Worm (Caenorhabditis elegans) whole organism, young adult: ENCODE results near the gene pik-1.

Source experiments
- B0035.1 ChIP-seq: sonication (generic microtip); optimal IDR thresholded peaks from 2 replicates; lab custom pipeline; 2016; ENCODE audit warnings: missing genetic modification characterization, mild to moderate bottlenecking, missing compliant biosample characterization, missing genotype, missing genetic modification reagents
- B0336.3 ChIP-seq: fragments of 200-800 bp; sonication (Bioruptor generic); IDR thresholded peaks from 2 replicates; pipeline ENCODE4 v1.3.6; 2022; ENCODE audit warnings: missing genetic modification characterization, missing compliant biosample characterization
- C06A6.2 ChIP-seq: fragments of 200-800 bp; sonication (Bioruptor generic); conservative IDR thresholded peaks from 2 replicates; pipeline ENCODE4 v1.3.6; 2022; ENCODE audit warnings: missing genetic modification characterization, missing compliant biosample characterization
- D2030.7 ChIP-seq: fragments of 200-800 bp; sonication (Bioruptor generic); IDR thresholded peaks from 2 replicates; pipeline ENCODE4 v1.3.6; 2022; ENCODE audit warnings: missing genetic modification reagents, missing genetic modification characterization, missing compliant biosample characterization
- F23B12.7 ChIP-seq: sonication (generic microtip); optimal IDR thresholded peaks from 2 replicates; lab custom pipeline; 2017; ENCODE audit warnings: missing genetic modification characterization, mild to moderate bottlenecking, missing compliant biosample characterization, antibody characterized with exemption, moderate library complexity; ENCODE audit not compliant: insufficient read depth
- F33H1.4 ChIP-seq: fragments of 200-800 bp; sonication (Bioruptor generic); IDR thresholded peaks from 2 replicates; pipeline ENCODE4 v1.3.6; 2022; ENCODE audit warnings: missing genetic modification reagents, missing genetic modification characterization, missing compliant biosample characterization
- F49E8.2 ChIP-seq: sonication (generic microtip); optimal IDR thresholded peaks from 3 replicates; lab custom pipeline; 2017; ENCODE audit warnings: missing genetic modification characterization, mild to moderate bottlenecking, missing compliant biosample characterization, antibody characterized with exemption, moderate library complexity; ENCODE audit not compliant: insufficient read depth
- F55B11.4 ChIP-seq: sonication (generic microtip); optimal IDR thresholded peaks from 2 replicates; lab custom pipeline; 2016; ENCODE audit warnings: missing compliant biosample characterization, missing genetic modification characterization, borderline replicate concordance; ENCODE audit not compliant: insufficient read depth
- F57C9.4 ChIP-seq: sonication (generic microtip); optimal IDR thresholded peaks from 2 replicates; lab custom pipeline; 2017; ENCODE audit warnings: mild to moderate bottlenecking, missing genetic modification characterization, missing compliant biosample characterization
- K11D2.4 ChIP-seq: fragments of 200-800 bp; sonication (Bioruptor generic); IDR thresholded peaks from 2 replicates; pipeline ENCODE4 v1.3.6; 2022; ENCODE audit warnings: missing genetic modification reagents, missing genetic modification characterization, missing compliant biosample characterization
- Y67H2A.10 ChIP-seq: fragments of 200-800 bp; sonication (Bioruptor generic); conservative IDR thresholded peaks from 2 replicates; pipeline ENCODE4 v1.3.6; 2022; ENCODE audit warnings: missing genetic modification reagents, missing genetic modification characterization, missing compliant biosample characterization
- Y95B8A.8 ChIP-seq: fragments of 200-800 bp; sonication (Bioruptor generic); IDR thresholded peaks from 2 replicates; pipeline ENCODE4 v1.3.6; 2022; ENCODE audit warnings: missing genetic modification reagents, missing genetic modification characterization, missing compliant biosample characterization
- aptf-2 ChIP-seq: fragments of 200-800 bp; sonication (Bioruptor generic); conservative IDR thresholded peaks from 2 replicates; pipeline ENCODE4 v1.3.6; 2022; ENCODE audit warnings: missing genetic modification reagents, missing genetic modification characterization, missing compliant biosample characterization
- aptf-3 ChIP-seq: fragments of 200-800 bp; sonication (Bioruptor generic); IDR thresholded peaks from 2 replicates; pipeline ENCODE4 v1.3.6; 2022; ENCODE audit warnings: missing genetic modification characterization, missing compliant biosample characterization
- atf-7 ChIP-seq: sonication (generic microtip); optimal IDR thresholded peaks from 2 replicates; lab custom pipeline; 2017; ENCODE audit warnings: mild to moderate bottlenecking, missing genetic modification characterization, missing compliant biosample characterization
- athp-1 ChIP-seq: sonication (generic microtip); optimal IDR thresholded peaks from 2 replicates; lab custom pipeline; 2017; ENCODE audit warnings: mild to moderate bottlenecking, missing genetic modification characterization, missing compliant biosample characterization
- attf-3 ChIP-seq: fragments of 200-800 bp; sonication (Bioruptor generic); conservative IDR thresholded peaks from 2 replicates; pipeline ENCODE4 v1.3.6; 2022; ENCODE audit warnings: missing genetic modification reagents, missing genetic modification characterization, missing compliant biosample characterization
- attf-5 ChIP-seq: fragments of 200-800 bp; sonication (Bioruptor generic); optimal IDR thresholded peaks from 2 replicates; lab custom pipeline; 2018; ENCODE audit warnings: mild to moderate bottlenecking, missing genetic modification characterization, missing compliant biosample characterization
- attf-6 ChIP-seq: fragments of 200-800 bp; sonication (Bioruptor generic); IDR thresholded peaks from 2 replicates; pipeline ENCODE4 v1.3.6; 2022; ENCODE audit warnings: missing genetic modification reagents, missing genetic modification characterization, missing compliant biosample characterization
- ccch-3 ChIP-seq: fragments of 200-800 bp; sonication (Bioruptor generic); optimal IDR thresholded peaks from 2 replicates; lab custom pipeline; 2018; ENCODE audit warnings: mild to moderate bottlenecking, missing genetic modification characterization, missing compliant biosample characterization
- ceh-27 ChIP-seq: fragments of 200-800 bp; sonication (Bioruptor generic); optimal IDR thresholded peaks from 2 replicates; lab custom pipeline; 2018; ENCODE audit warnings: mild to moderate bottlenecking, missing genetic modification characterization, moderate library complexity, missing compliant biosample characterization
- dox-1 ChIP-seq: fragments of 200-800 bp; sonication (Bioruptor generic); IDR thresholded peaks from 2 replicates; pipeline ENCODE4 v1.3.6; 2022; ENCODE audit warnings: missing genetic modification reagents, missing genetic modification characterization, missing compliant biosample characterization
- efl-1 ChIP-seq: fragments of 150-350 bp; optimal IDR thresholded peaks from 2 replicates; lab custom pipeline; 2014; ENCODE audit warnings: missing biosample characterization, missing genetic modification reagents, missing genetic modification characterization
- egrh-3 ChIP-seq: fragments of 200-800 bp; sonication (Bioruptor generic); IDR thresholded peaks from 2 replicates; pipeline ENCODE4 v1.3.6; 2022; ENCODE audit warnings: missing genetic modification reagents, missing genetic modification characterization, missing compliant biosample characterization
- fkh-3 ChIP-seq: sonication (generic microtip); optimal IDR thresholded peaks from 2 replicates; lab custom pipeline; 2016; ENCODE audit warnings: mild to moderate bottlenecking, missing genetic modification characterization, missing compliant biosample characterization
- hlh-26 ChIP-seq: fragments of 200-800 bp; sonication (Bioruptor generic); conservative IDR thresholded peaks from 2 replicates; pipeline ENCODE4 v1.3.6; 2022; ENCODE audit warnings: missing genetic modification reagents, missing genetic modification characterization, missing compliant biosample characterization
- hmg-20 ChIP-seq: fragments of 200-800 bp; sonication (Bioruptor generic); IDR thresholded peaks from 2 replicates; pipeline ENCODE4 v1.3.6; 2022; ENCODE audit warnings: missing genetic modification reagents, missing genetic modification characterization, missing compliant biosample characterization
- lag-1 ChIP-seq: fragments of 200-800 bp; sonication (Bioruptor generic); IDR thresholded peaks from 2 replicates; pipeline ENCODE4 v1.3.6; 2022; ENCODE audit warnings: missing genetic modification reagents, missing genetic modification characterization, missing compliant biosample characterization
- let-526 ChIP-seq: fragments of 200-800 bp; sonication (Bioruptor generic); IDR thresholded peaks from 2 replicates; pipeline ENCODE4 v1.3.6; 2022; ENCODE audit warnings: missing genetic modification reagents, missing genetic modification characterization, missing compliant biosample characterization
- lin-40 ChIP-seq: sonication (generic microtip); optimal IDR thresholded peaks from 2 replicates; lab custom pipeline; 2016; ENCODE audit warnings: missing genetic modification characterization, mild to moderate bottlenecking, missing compliant biosample characterization, missing genotype, missing genetic modification reagents
- lir-1 ChIP-seq: fragments of 200-800 bp; sonication (Bioruptor generic); conservative IDR thresholded peaks from 2 replicates; pipeline ENCODE4 v1.3.6; 2022; ENCODE audit warnings: missing genetic modification reagents, missing genetic modification characterization, missing compliant biosample characterization
- madf-3 ChIP-seq: fragments of 200-800 bp; sonication (Bioruptor generic); IDR thresholded peaks from 2 replicates; pipeline ENCODE4 v1.3.6; 2022; ENCODE audit warnings: missing genetic modification reagents, missing genetic modification characterization, missing compliant biosample characterization
- madf-6 ChIP-seq: fragments of 200-800 bp; sonication (Bioruptor generic); IDR thresholded peaks from 2 replicates; pipeline ENCODE4 v1.3.6; 2022; ENCODE audit warnings: missing genetic modification reagents, missing genetic modification characterization, missing compliant biosample characterization
- mel-28 ChIP-seq: sonication (generic microtip); optimal IDR thresholded peaks from 2 replicates; lab custom pipeline; 2016; ENCODE audit warnings: borderline replicate concordance, mild to moderate bottlenecking, missing genetic modification characterization, missing compliant biosample characterization
- mxl-1 ChIP-seq: sonication (generic microtip); optimal IDR thresholded peaks from 2 replicates; lab custom pipeline; 2016; ENCODE audit warnings: missing genetic modification characterization, missing compliant biosample characterization
- nfyb-1 ChIP-seq: fragments of 200-800 bp; sonication (Bioruptor generic); IDR thresholded peaks from 2 replicates; pipeline ENCODE4 v1.3.6; 2022; ENCODE audit warnings: missing genetic modification reagents, missing genetic modification characterization, missing compliant biosample characterization
- nhr-120 ChIP-seq: fragments of 200-800 bp; sonication (Bioruptor generic); IDR thresholded peaks from 2 replicates; pipeline ENCODE4 v1.3.6; 2022; ENCODE audit warnings: missing genetic modification characterization, missing compliant biosample characterization
- nhr-27 ChIP-seq: fragments of 200-800 bp; sonication (Bioruptor generic); optimal IDR thresholded peaks from 2 replicates; lab custom pipeline; 2018; ENCODE audit warnings: mild to moderate bottlenecking, missing genetic modification characterization, moderate library complexity, missing compliant biosample characterization
- sdz-38 ChIP-seq: sonication (generic microtip); optimal IDR thresholded peaks from 2 replicates; lab custom pipeline; 2016; ENCODE audit warnings: missing genotype, missing genetic modification characterization, missing compliant biosample characterization
- snpc-1.1 ChIP-seq: sonication (generic microtip); optimal IDR thresholded peaks from 2 replicates; lab custom pipeline; 2017; ENCODE audit warnings: missing genetic modification characterization, mild to moderate bottlenecking, missing compliant biosample characterization, antibody characterized with exemption, moderate library complexity, missing genotype, missing genetic modification reagents; ENCODE audit not compliant: insufficient read depth
- snpc-4 ChIP-seq, 5 experiments: fragments of 150-350 bp in 1 of 5; sonication (generic microtip) in 4 of 5; optimal IDR thresholded peaks; 2 replicates each; lab custom pipeline; 2014 to 2018; ENCODE audit warnings: missing genetic modification characterization in 5 of 5, missing biosample characterization in 3 of 5, antibody characterized with exemption in 2 of 5, mild to moderate bottlenecking in 2 of 5, missing compliant biosample characterization in 2 of 5, missing genotype in 2 of 5, moderate library complexity in 2 of 5, missing genetic modification reagents in 1 of 5
- somi-1 ChIP-seq: fragments of 200-800 bp; sonication (Bioruptor generic); optimal IDR thresholded peaks from 2 replicates; lab custom pipeline; 2018; ENCODE audit warnings: mild to moderate bottlenecking, missing genetic modification characterization, missing compliant biosample characterization
- tbp1 ChIP-seq: fragments of 200-800 bp; sonication (Bioruptor generic); optimal IDR thresholded peaks from 2 replicates; lab custom pipeline; 2018; ENCODE audit warnings: mild to moderate bottlenecking, missing genetic modification characterization, missing compliant biosample characterization
- xnd-1 ChIP-seq: sonication (generic microtip); optimal IDR thresholded peaks from 2 replicates; lab custom pipeline; 2016; ENCODE audit warnings: missing genotype, missing genetic modification reagents, missing genetic modification characterization, missing compliant biosample characterization
- ztf-18 ChIP-seq: sonication (generic microtip); optimal IDR thresholded peaks from 2 replicates; lab custom pipeline; 2016; ENCODE audit warnings: missing genotype, mild to moderate bottlenecking, missing genetic modification characterization, missing compliant biosample characterization
- ztf-26 ChIP-seq: sonication (generic microtip); optimal IDR thresholded peaks from 2 replicates; lab custom pipeline; 2017; ENCODE audit warnings: missing genetic modification characterization, missing compliant biosample characterization
- ztf-28 ChIP-seq: fragments of 200-800 bp; sonication (Bioruptor generic); IDR thresholded peaks from 2 replicates; pipeline ENCODE4 v1.3.6; 2022; ENCODE audit warnings: missing genetic modification reagents, missing genetic modification characterization, missing compliant biosample characterization

Gene pik-1

DNA sequence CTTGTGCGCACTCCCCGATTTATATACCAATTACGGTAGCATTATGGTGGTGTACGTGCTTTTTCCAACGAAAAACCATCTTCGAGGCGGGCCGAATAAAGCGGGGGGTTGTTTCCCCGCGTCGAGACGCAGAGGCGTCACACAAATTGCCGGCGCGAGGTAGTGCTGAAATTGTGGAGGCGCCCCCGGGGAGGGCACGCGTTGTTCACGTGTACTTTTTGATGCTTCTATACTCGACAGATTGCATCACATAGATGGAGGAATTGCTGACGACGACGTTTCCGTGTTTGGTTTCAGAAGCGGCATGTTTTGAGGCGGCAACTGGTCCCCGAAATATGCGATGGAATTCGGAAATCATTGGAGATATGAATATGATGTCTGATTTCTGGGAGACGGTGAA lies 20.6 kb upstream of the pik-1 start (continued):
- 0 out of 2 replicates have a peak, but pooled peaks have one; percentile 30 for TF ChIP-seq madf-3 (GFP tag; lab: Robert Waterston, UW)
- peak; percentile 58 for TF ChIP-seq ztf-18 (tag; lab: Kevin White, UChicago)
- TF ChIP-seq ceh-27 (GFP tag; lab: Kevin White, UChicago), result peak; percentile 84
- TF ChIP-seq F49E8.2, result no peak
- TF ChIP-seq aptf-2 (GFP tag; lab: Robert Waterston, UW), result no peak
- no peak for TF ChIP-seq F23B12.7 (tag; lab: Kevin White, UChicago)
- no peak for TF ChIP-seq F33H1.4 (GFP tag; lab: Robert Waterston, UW)
- peak; percentile 62; the same call in 1 of the 2 replicates for TF ChIP-seq dox-1 (GFP tag; lab: Robert Waterston, UW)
- TF ChIP-seq atf-7 (tag; lab: Kevin White, UChicago), result peak; percentile 82
- TF ChIP-seq snpc-1.1, result no peak
- peak; percentile 64 for TF ChIP-seq attf-5 (GFP tag; lab: Kevin White, UChicago)
- no peak for TF ChIP-seq aptf-3 (GFP tag; lab: Robert Waterston, UW)
- no peak for TF ChIP-seq xnd-1 (tag; lab: Kevin White, UChicago)
- no peak for TF ChIP-seq ccch-3 (GFP tag; lab: Kevin White, UChicago)
- peak; percentile 64; the same call in 1 of the 2 replicates for TF ChIP-seq K11D2.4 (GFP tag; lab: Robert Waterston, UW)
- TF ChIP-seq nfyb-1, result 0 out of 2 replicates have a peak, but pooled peaks have one; percentile 51
- no peak for TF ChIP-seq let-526 (GFP tag; lab: Robert Waterston, UW)
- TF ChIP-seq madf-6 (GFP tag; lab: Robert Waterston, UW), result no peak
- no peak for TF ChIP-seq nhr-27
- no peak for TF ChIP-seq mxl-1 (tag; lab: Kevin White, UChicago)
- TF ChIP-seq egrh-3 (GFP tag; lab: Robert Waterston, UW), result 0 out of 2 replicates have a peak, but pooled peaks have one; percentile 27
- peak; percentile 85 for TF ChIP-seq somi-1 (GFP tag; lab: Kevin White, UChicago)
- no peak for TF ChIP-seq efl-1 (GFP tag; lab: Kevin White, UChicago)
- TF ChIP-seq hmg-20 (GFP tag; lab: Robert Waterston, UW), result no peak
- no peak for TF ChIP-seq ztf-28
- no peak for TF ChIP-seq attf-6 (GFP tag; lab: Robert Waterston, UW)
- peak; percentile 89 for TF ChIP-seq ztf-26 (tag; lab: Kevin White, UChicago)
- TF ChIP-seq sdz-38 (tag; lab: Kevin White, UChicago), result no peak
- no peak for TF ChIP-seq attf-3
- TF ChIP-seq B0336.3 (GFP tag; lab: Robert Waterston, UW), result peak; percentile 75
- no peak for TF ChIP-seq D2030.7 (GFP tag; lab: Robert Waterston, UW)
- TF ChIP-seq lag-1 (GFP tag; lab: Robert Waterston, UW), result no peak
- TF ChIP-seq nhr-120, result no peak
- no peak for TF ChIP-seq athp-1 (tag; lab: Kevin White, UChicago)
- TF ChIP-seq hlh-26 (GFP tag; lab: Robert Waterston, UW), result no peak
- TF ChIP-seq fkh-3 (tag; lab: Kevin White, UChicago), result no peak
- no peak for TF ChIP-seq B0035.1
- peak; percentile 77; the same call in 1 of the 2 replicates for TF ChIP-seq C06A6.2 (GFP tag; lab: Robert Waterston, UW)
- no peak for TF ChIP-seq snpc-4 (GFP tag; optimal IDR thresholded peaks at IDR 0.05; lab: Kevin White, UChicago)
- TF ChIP-seq snpc-4 (tag; optimal IDR thresholded peaks at IDR 0.05; lab: Kevin White, UChicago), result peak in 3 of 4 experiments; percentile 30 to 51 (median 42)
- TF ChIP-seq Y67H2A.10 (GFP tag; lab: Robert Waterston, UW), result no peak
- no peak for TF ChIP-seq F55B11.4 (tag; lab: Kevin White, UChicago)
- TF ChIP-seq mel-28, result no peak
- TF ChIP-seq F57C9.4 (tag; lab: Kevin White, UChicago), result no peak
- peak; percentile 44; the same call in 1 of the 2 replicates for TF ChIP-seq lir-1
- no peak for TF ChIP-seq Y95B8A.8 (GFP tag; lab: Robert Waterston, UW)
- peak; percentile 83 for TF ChIP-seq lin-40 (tag; lab: Kevin White, UChicago)
- peak; percentile 57 for TF ChIP-seq tbp1 (GFP tag; lab: Kevin White, UChicago)
